Fruit fly (Drosophila melanogaster) whole organism, pupa: ENCODE results near the gene CG11911.

ENCODE experiments used
- CG32121 ChIP-seq: fragments of 200-800 bp; sonication (Bioruptor generic); IDR thresholded peaks from 2 replicates; pipeline ENCODE4 v1.3.6; 2022; ENCODE audit warnings: missing biosample characterization, missing genetic modification characterization
- CG34367 ChIP-seq: fragments of 200-800 bp; sonication (Bioruptor generic); optimal IDR thresholded peaks from 2 replicates; lab custom pipeline; 2018; ENCODE audit warnings: missing biosample characterization, mild to moderate bottlenecking, missing genetic modification characterization
- CG9948 ChIP-seq: fragments of 200-800 bp; sonication (Bioruptor generic); optimal IDR thresholded peaks from 2 replicates; lab custom pipeline; 2018; ENCODE audit warnings: missing biosample characterization, mild to moderate bottlenecking, missing genetic modification characterization, moderate library complexity
- D1 ChIP-seq: fragments of 200-800 bp; sonication (Bioruptor generic); optimal IDR thresholded peaks from 2 replicates; lab custom pipeline; 2018; ENCODE audit warnings: missing biosample characterization, mild to moderate bottlenecking, missing genetic modification characterization, moderate library complexity
- Pif1A ChIP-seq: fragments of 200-800 bp; sonication (Bioruptor generic); optimal IDR thresholded peaks from 3 replicates; lab custom pipeline; 2016; ENCODE audit warnings: missing biosample characterization, missing genetic modification characterization
- Pif1B ChIP-seq: fragments of 200-800 bp; sonication (Bioruptor generic); optimal IDR thresholded peaks from 3 replicates; lab custom pipeline; 2016; ENCODE audit warnings: missing biosample characterization, missing genetic modification characterization

DNA sequence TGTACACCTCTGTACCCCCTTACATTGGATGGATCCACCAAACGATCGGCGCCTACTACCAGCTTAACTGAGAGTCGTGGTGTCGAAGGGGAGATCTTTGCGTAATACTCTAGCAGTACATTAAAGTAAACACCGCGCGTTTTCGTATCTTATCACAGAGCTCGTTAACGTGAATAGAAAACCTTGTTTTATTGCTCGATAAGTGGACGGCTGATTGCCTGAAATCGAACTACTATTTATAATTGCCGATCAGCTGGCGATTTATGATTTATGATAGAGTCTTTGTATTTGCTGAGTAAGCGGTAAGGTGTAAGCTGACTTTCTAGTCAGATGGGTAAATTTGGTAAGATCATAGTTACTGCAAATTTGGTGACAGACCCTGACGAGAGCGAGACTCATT, 1.9 kb upstream of the CG11911 start:
- TF ChIP-seq CG34367 (tag; lab: Kevin White, UChicago) (no peak), CG9948 (tag; lab: Kevin White, UChicago) (no peak), D1 (tag; lab: Kevin White, UChicago) (no peak), CG32121 (no peak), Pif1A (GFP tag; lab: Kevin White, UChicago) (no peak), Pif1B (GFP tag; lab: Kevin White, UChicago) (no peak)
